Fruit fly (Drosophila melanogaster): ENCODE results near the gene sina.
A peak's percentile ranks its signal among the peaks of the same experiment; 100 is the strongest.

sina gene

DNA sequence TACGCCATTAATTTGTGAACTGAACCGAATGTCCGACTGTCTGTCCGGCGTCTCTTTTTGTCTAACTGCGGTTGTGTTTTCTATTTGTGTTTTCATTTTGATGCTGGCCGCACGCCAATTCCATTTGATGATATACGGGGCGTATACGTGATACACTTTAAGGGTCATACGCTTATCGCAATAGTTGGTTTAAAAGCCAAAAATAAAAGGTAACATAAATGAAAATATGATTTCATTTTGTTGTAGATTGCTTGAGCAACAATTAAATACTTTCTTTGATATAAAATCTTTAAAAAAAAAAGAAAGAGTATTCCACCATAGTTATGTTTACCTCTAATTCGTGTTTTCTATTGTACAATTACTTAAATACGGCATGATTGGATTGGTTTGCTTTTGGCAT is 31.5 kb downstream of the sina start (continued):
- TF ChIP-seq HLHmδ (GFP tag; optimal IDR thresholded peaks at IDR 0.05) (no peak), nmo (GFP tag; optimal IDR thresholded peaks at IDR 0.05) (no peak), stc (GFP tag; IDR thresholded peaks at IDR 0.05) (peak; percentile 44; the same call in 1 of the 2 replicates), lilli (GFP tag; optimal IDR thresholded peaks at IDR 0.05) (peak; percentile 28), Sry-δ (GFP tag; optimal IDR thresholded peaks at IDR 0.05) (no peak), CG4707 (GFP tag; optimal IDR thresholded peaks at IDR 0.05) (no peak), abd-A (tag; optimal IDR thresholded peaks at IDR 0.05) (peak; percentile 14), CG14441 (GFP tag; IDR thresholded peaks at IDR 0.05) (peak; percentile 62), trh (GFP tag; optimal IDR thresholded peaks at IDR 0.05) (no peak), CG11560 (tag; IDR thresholded peaks at IDR 0.05) (0 out of 3 replicates have a peak, but pooled peaks have one; percentile 19), pum (GFP tag; optimal IDR thresholded peaks at IDR 0.05) (no peak), Xrp1 (GFP tag; IDR thresholded peaks at IDR 0.05) (no peak), stwl (tag; optimal IDR thresholded peaks at IDR 0.05) (no peak), CG1529 (GFP tag; optimal IDR thresholded peaks at IDR 0.05) (no peak), D19B (GFP tag; optimal IDR thresholded peaks at IDR 0.05) (peak; percentile 20), fru (optimal IDR thresholded peaks at IDR 0.05) (no peak), Tbp (GFP tag; optimal IDR thresholded peaks at IDR 0.05) (no peak), crc (GFP tag; optimal IDR thresholded peaks at IDR 0.05) (no peak), CG30403 (GFP tag; optimal IDR thresholded peaks at IDR 0.05) (peak; percentile 25), kay (GFP tag; optimal IDR thresholded peaks at IDR 0.05) (no peak), danr (GFP tag; IDR thresholded peaks at IDR 0.05) (no peak), inv (GFP tag; IDR thresholded peaks at IDR 0.05; ENCODE audit: partially characterized antibody) (no peak), wdn (GFP tag; IDR thresholded peaks at IDR 0.05) (0 out of 2 replicates have a peak, but pooled peaks have one; percentile 7), CG15269 (tag; optimal IDR thresholded peaks at IDR 0.05) (peak; percentile 49), Camta (GFP tag; optimal IDR thresholded peaks at IDR 0.05) (no peak), CG1024 (GFP tag; IDR thresholded peaks at IDR 0.05) (no peak), sima (GFP tag; optimal IDR thresholded peaks at IDR 0.05) (no peak), z (GFP tag; IDR thresholded peaks at IDR 0.05) (no peak), CG2120 (GFP tag; optimal IDR thresholded peaks at IDR 0.05) (peak; percentile 72), CG10147 (GFP tag; optimal IDR thresholded peaks at IDR 0.05) (peak; percentile 22), oc (tag; optimal IDR thresholded peaks at IDR 0.05) (no peak), CG18599 (GFP tag; optimal IDR thresholded peaks at IDR 0.05) (peak; percentile 45), sob (GFP tag; IDR thresholded peaks at IDR 0.05) (peak; percentile 45; the same call in 1 of the 2 replicates), HLH4C (GFP tag; IDR thresholded peaks at IDR 0.05; ENCODE audit: partially characterized antibody) (no peak), Aef1 (GFP tag; IDR thresholded peaks at IDR 0.05) (peak; percentile 52; the same call in 2 of the 3 replicates), hbn (GFP tag; IDR thresholded peaks at IDR 0.05; ENCODE audit: partially characterized antibody) (no peak), Taf1 (GFP tag; IDR thresholded peaks at IDR 0.05) (0 out of 2 replicates have a peak, but pooled peaks have one; percentile 9), Med (GFP tag) (peak; percentile 63), Dll (GFP tag; IDR thresholded peaks at IDR 0.05; ENCODE audit: partially characterized antibody) (no peak), CG9727 (GFP tag; optimal IDR thresholded peaks at IDR 0.05) (no peak), C15 (GFP tag; IDR thresholded peaks at IDR 0.05) (no peak), CG13894 (tag; optimal IDR thresholded peaks at IDR 0.05) (no peak), CG9437 (GFP tag; optimal IDR thresholded peaks at IDR 0.05) (no peak), lbe (GFP tag; optimal IDR thresholded peaks at IDR 0.05) (no peak), CG12659 (GFP tag; optimal IDR thresholded peaks at IDR 0.05) (no peak), gro (GFP tag; optimal IDR thresholded peaks at IDR 0.05) (no peak), pan (optimal IDR thresholded peaks at IDR 0.05) (no peak), pan (GFP tag; optimal IDR thresholded peaks at IDR 0.05 in 1 of 2, IDR thresholded peaks at IDR 0.05 in 1 of 2) (peak in 1 of 2 experiments; percentile 72), scrt (GFP tag; optimal IDR thresholded peaks at IDR 0.05) (peak; percentile 13), MTF-1 (GFP tag; optimal IDR thresholded peaks at IDR 0.05; ENCODE audit: borderline replicate concordance) (no peak), Sox102F (GFP tag; optimal IDR thresholded peaks at IDR 0.05) (peak; percentile 10)
